Worm (Caenorhabditis elegans) whole organism, young adult: Measurements from ENCODE around the gene ZK180.5.

Source experiments
- C17E4.6 ChIP-seq: fragments of 200-800 bp; sonication (Bioruptor generic); IDR thresholded peaks from 2 replicates; pipeline ENCODE4 v1.3.6; 2022; ENCODE audit warnings: missing genetic modification reagents, missing genetic modification characterization, missing compliant biosample characterization
- F23B12.7 ChIP-seq: sonication (generic microtip); optimal IDR thresholded peaks from 2 replicates; lab custom pipeline; 2017; ENCODE audit warnings: missing genetic modification characterization, mild to moderate bottlenecking, missing compliant biosample characterization, antibody characterized with exemption, moderate library complexity; ENCODE audit not compliant: insufficient read depth
- F37B4.10 ChIP-seq: fragments of 200-800 bp; sonication (Bioruptor generic); IDR thresholded peaks from 2 replicates; pipeline ENCODE4 v1.3.6; 2022; ENCODE audit warnings: missing genetic modification characterization, missing compliant biosample characterization
- F49E8.2 ChIP-seq: sonication (generic microtip); optimal IDR thresholded peaks from 3 replicates; lab custom pipeline; 2017; ENCODE audit warnings: missing genetic modification characterization, mild to moderate bottlenecking, missing compliant biosample characterization, antibody characterized with exemption, moderate library complexity; ENCODE audit not compliant: insufficient read depth
- F57A8.1 ChIP-seq: fragments of 200-800 bp; sonication (Bioruptor generic); optimal IDR thresholded peaks from 2 replicates; lab custom pipeline; 2018; ENCODE audit warnings: mild to moderate bottlenecking, missing genetic modification characterization, moderate library complexity, missing compliant biosample characterization
- Y53F4B.3 ChIP-seq: fragments of 200-800 bp; sonication (Bioruptor generic); IDR thresholded peaks from 2 replicates; pipeline ENCODE4 v1.3.6; 2022; ENCODE audit warnings: missing genetic modification reagents, missing genetic modification characterization, missing compliant biosample characterization
- ama-1 ChIP-seq, 3 experiments: fragments of 150-350 bp in 1 of 3; sonication (generic microtip) in 2 of 3; optimal IDR thresholded peaks; 2 replicates each; lab custom pipeline; 2014 to 2018; ENCODE audit warnings: missing biosample characterization in 2 of 3, missing genetic modification characterization in 2 of 3, missing genetic modification reagents in 2 of 3
- atf-7 ChIP-seq: sonication (generic microtip); optimal IDR thresholded peaks from 2 replicates; lab custom pipeline; 2017; ENCODE audit warnings: mild to moderate bottlenecking, missing genetic modification characterization, missing compliant biosample characterization
- attf-5 ChIP-seq: fragments of 200-800 bp; sonication (Bioruptor generic); optimal IDR thresholded peaks from 2 replicates; lab custom pipeline; 2018; ENCODE audit warnings: mild to moderate bottlenecking, missing genetic modification characterization, missing compliant biosample characterization
- ceh-27 ChIP-seq: fragments of 200-800 bp; sonication (Bioruptor generic); optimal IDR thresholded peaks from 2 replicates; lab custom pipeline; 2018; ENCODE audit warnings: mild to moderate bottlenecking, missing genetic modification characterization, moderate library complexity, missing compliant biosample characterization
- ceh-79 ChIP-seq: sonication (generic microtip); optimal IDR thresholded peaks from 2 replicates; lab custom pipeline; 2017; ENCODE audit warnings: mild to moderate bottlenecking, missing genetic modification characterization, missing compliant biosample characterization
- egrh-3 ChIP-seq: fragments of 200-800 bp; sonication (Bioruptor generic); IDR thresholded peaks from 2 replicates; pipeline ENCODE4 v1.3.6; 2022; ENCODE audit warnings: missing genetic modification reagents, missing genetic modification characterization, missing compliant biosample characterization
- hlh-12 ChIP-seq: sonication (generic microtip); optimal IDR thresholded peaks from 2 replicates; lab custom pipeline; 2016; ENCODE audit warnings: missing genetic modification characterization, missing compliant biosample characterization
- lin-26 ChIP-seq: fragments of 200-800 bp; sonication (Bioruptor generic); IDR thresholded peaks from 2 replicates; pipeline ENCODE4 v1.3.6; 2022; ENCODE audit warnings: missing genetic modification reagents, missing genetic modification characterization, missing compliant biosample characterization
- lin-40 ChIP-seq: sonication (generic microtip); optimal IDR thresholded peaks from 2 replicates; lab custom pipeline; 2016; ENCODE audit warnings: missing genetic modification characterization, mild to moderate bottlenecking, missing compliant biosample characterization, missing genotype, missing genetic modification reagents
- lsy-27 ChIP-seq: sonication (generic microtip); optimal IDR thresholded peaks from 2 replicates; lab custom pipeline; 2017; ENCODE audit warnings: missing genetic modification characterization, mild to moderate bottlenecking, missing compliant biosample characterization, antibody characterized with exemption, missing genotype, borderline replicate concordance; ENCODE audit not compliant: insufficient read depth
- madf-6 ChIP-seq: fragments of 200-800 bp; sonication (Bioruptor generic); IDR thresholded peaks from 2 replicates; pipeline ENCODE4 v1.3.6; 2022; ENCODE audit warnings: missing genetic modification reagents, missing genetic modification characterization, missing compliant biosample characterization
- mcd-1 ChIP-seq: fragments of 200-800 bp; sonication (Bioruptor generic); IDR thresholded peaks from 2 replicates; pipeline ENCODE4 v1.3.6; 2022; ENCODE audit warnings: missing genetic modification reagents, missing genetic modification characterization, missing compliant biosample characterization
- mel-28 ChIP-seq: sonication (generic microtip); optimal IDR thresholded peaks from 2 replicates; lab custom pipeline; 2016; ENCODE audit warnings: borderline replicate concordance, mild to moderate bottlenecking, missing genetic modification characterization, missing compliant biosample characterization
- pha-4 ChIP-seq: fragments of 150-350 bp; sonication (generic microtip); optimal IDR thresholded peaks from 2 replicates; lab custom pipeline; 2014; ENCODE audit warnings: missing biosample characterization, missing genetic modification reagents, missing genetic modification characterization
- rcor-1 ChIP-seq: fragments of 200-800 bp; sonication (Bioruptor generic); IDR thresholded peaks from 2 replicates; pipeline ENCODE4 v1.3.6; 2022; ENCODE audit warnings: missing genetic modification reagents, missing genetic modification characterization, missing compliant biosample characterization
- tbp1 ChIP-seq: fragments of 200-800 bp; sonication (Bioruptor generic); optimal IDR thresholded peaks from 2 replicates; lab custom pipeline; 2018; ENCODE audit warnings: mild to moderate bottlenecking, missing genetic modification characterization, missing compliant biosample characterization
- xnd-1 ChIP-seq: sonication (generic microtip); optimal IDR thresholded peaks from 2 replicates; lab custom pipeline; 2016; ENCODE audit warnings: missing genotype, missing genetic modification reagents, missing genetic modification characterization, missing compliant biosample characterization
- zfh-2 ChIP-seq: fragments of 200-800 bp; sonication (Bioruptor generic); conservative IDR thresholded peaks from 2 replicates; pipeline ENCODE4 v1.3.6; 2022; ENCODE audit warnings: missing genetic modification reagents, missing genetic modification characterization, missing compliant biosample characterization
- ztf-18 ChIP-seq: sonication (generic microtip); optimal IDR thresholded peaks from 2 replicates; lab custom pipeline; 2016; ENCODE audit warnings: missing genotype, mild to moderate bottlenecking, missing genetic modification characterization, missing compliant biosample characterization

ZK180.5 gene

DNA sequence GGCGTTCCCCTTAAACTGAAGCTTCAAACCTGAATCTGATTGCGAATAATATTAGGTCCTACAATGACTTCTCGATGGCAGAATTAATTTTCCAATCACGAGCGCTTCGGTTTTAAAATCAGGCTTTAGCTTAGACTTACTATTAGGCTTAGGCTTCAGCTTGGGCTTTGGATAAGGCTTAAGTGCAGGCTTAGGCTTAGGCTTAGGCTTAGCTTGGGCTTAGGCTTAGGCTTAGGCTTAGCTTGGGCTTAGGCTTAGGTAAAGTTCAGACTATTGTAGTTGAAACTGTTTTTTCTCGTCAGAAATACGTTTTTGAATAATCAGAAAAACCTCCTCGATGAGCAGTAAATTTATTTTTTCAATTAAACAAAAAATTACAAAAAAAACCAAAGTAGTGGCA is 9.8 kb upstream of the ZK180.5 start:
- TF ChIP-seq madf-6 (GFP tag; lab: Robert Waterston, UW) (no peak), ama-1 (optimal IDR thresholded peaks at IDR 0.05; lab: Kevin White, UChicago) (no peak), ama-1 (GFP tag; optimal IDR thresholded peaks at IDR 0.05; lab: Kevin White, UChicago) (no peak), ceh-27 (GFP tag; lab: Kevin White, UChicago) (no peak)

DNA sequence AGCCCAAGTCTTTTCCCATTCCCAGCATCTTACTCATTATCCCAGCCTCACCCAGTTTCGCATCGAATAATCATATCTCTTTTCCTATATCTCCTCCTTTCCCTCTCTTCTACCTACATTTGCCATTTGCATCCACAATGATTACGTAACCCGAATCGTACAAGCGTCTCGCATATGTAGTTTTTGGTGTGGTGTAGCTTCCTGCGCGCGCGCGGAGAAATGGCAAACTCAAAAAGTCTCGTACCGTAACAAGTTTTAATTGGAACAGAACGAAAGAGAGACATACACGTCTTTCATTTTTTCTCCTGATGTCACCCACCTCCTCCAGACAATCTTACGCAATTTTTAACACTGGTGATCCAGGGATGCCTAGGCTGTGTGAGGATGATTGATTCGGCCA is 9.1 kb upstream of the ZK180.5 start:
- no peak for TF ChIP-seq tbp1 (GFP tag; lab: Kevin White, UChicago)

DNA sequence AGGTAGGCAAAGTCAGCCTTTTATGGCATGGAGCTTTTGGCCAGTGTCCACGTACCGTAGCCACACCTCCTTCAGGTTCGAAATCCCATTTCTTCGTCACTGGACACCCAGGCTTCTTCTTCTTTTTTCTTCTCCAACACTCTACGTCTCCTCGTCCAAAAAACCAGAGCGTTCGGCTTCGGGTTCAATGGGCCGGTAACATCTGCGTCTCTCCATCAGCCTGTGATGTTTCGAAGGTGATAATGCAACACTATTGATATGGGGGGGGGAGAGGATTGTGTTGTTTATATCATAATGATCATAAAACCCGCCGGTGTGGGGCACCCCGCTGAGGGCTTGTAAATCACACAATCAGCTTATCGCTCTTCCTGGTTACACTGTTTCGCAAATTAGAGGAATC is 8.0 kb upstream of the ZK180.5 start, which contains the start of gene ZK180.6:
Gene ZK180.6, minus strand, starts transcription at position 101 of the 400 bp plus-strand sequence.
- TF ChIP-seq lin-26 (GFP tag; lab: Robert Waterston, UW), result no peak
- TF ChIP-seq ztf-18 (tag; lab: Kevin White, UChicago), result no peak
- no peak for TF ChIP-seq lin-40 (tag; lab: Kevin White, UChicago)
- no peak for TF ChIP-seq xnd-1 (tag; lab: Kevin White, UChicago)
- TF ChIP-seq rcor-1 (GFP tag; lab: Robert Waterston, UW), result no peak
- TF ChIP-seq ceh-27 (GFP tag; lab: Kevin White, UChicago), result no peak

DNA sequence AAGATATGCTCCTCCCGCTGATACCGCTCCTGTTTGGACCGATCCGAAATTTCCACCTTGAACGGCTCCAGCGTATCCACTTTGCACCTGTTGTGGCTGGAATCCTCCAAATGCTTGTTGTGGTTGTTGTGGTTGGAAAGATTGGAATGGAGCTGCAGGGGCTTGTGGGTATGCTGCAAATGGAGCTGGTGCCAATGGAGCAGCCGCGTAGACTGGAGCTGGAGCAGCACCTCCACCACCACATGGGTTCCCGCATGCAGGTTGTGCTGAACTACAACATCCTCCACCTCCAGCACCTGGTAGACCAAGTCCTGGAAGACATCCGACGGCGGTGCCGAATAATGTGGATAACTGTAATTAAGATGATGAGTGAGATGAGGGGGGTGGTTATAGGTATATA is 6.5 kb upstream of the ZK180.5 start:
- TF ChIP-seq egrh-3 (GFP tag; lab: Robert Waterston, UW) (peak; percentile 54; the same call in 1 of the 2 replicates), zfh-2 (peak; percentile 73; the same call in 1 of the 2 replicates), ceh-79 (tag; lab: Kevin White, UChicago) (no peak)
- TF ChIP-seq, all 124 proteins: peak for 2

DNA sequence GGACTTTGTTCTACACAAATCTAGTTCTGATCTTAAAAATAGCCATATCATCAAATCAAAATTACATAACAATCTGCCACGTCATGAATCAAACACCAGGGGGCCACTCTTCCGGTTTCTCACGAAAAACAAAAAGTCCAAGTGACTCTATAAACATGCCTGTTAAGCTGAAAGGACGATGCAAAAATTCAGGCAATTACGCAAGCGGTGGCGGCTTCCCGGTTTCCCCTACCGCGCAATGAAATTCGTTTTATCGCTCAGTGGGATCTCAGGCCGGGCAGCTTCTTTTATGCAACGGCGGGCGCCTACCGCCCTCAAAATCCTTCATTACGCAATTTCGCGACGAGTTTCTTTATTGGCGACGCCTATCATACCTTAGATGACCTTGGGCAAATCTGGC is 2.7 kb upstream of the ZK180.5 start:
- no peak for TF ChIP-seq attf-5 (GFP tag; lab: Kevin White, UChicago)
- TF ChIP-seq mel-28 (tag; lab: Kevin White, UChicago), result no peak
- no peak for TF ChIP-seq F37B4.10 (GFP tag; lab: Robert Waterston, UW)
- 0 out of 2 replicates have a peak, but pooled peaks have one; percentile 20 for TF ChIP-seq zfh-2
- no peak for TF ChIP-seq F49E8.2 (tag; lab: Kevin White, UChicago)
- TF ChIP-seq madf-6 (GFP tag; lab: Robert Waterston, UW), result no peak

DNA sequence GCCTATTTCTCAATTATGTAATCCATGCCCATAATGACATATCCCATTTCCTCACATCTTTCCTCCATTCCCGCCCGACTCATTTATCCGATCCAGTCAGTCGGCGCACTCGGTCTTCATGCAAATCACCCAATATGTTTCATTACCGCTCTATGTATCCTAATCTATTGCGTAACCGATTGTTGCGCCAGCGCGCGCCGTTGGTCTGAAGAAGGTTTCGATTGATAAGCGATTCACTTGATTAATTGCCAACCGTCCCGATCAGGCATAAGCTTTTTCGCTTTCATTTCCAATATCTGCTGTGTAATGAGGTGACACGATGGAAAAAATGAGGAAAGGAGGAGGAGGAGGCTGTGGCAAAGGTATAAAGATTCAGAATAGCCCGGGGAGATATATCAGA is 1.1 kb upstream of the ZK180.5 start:
- TF ChIP-seq C17E4.6 (GFP tag; lab: Robert Waterston, UW) (no peak), F57A8.1 (GFP tag; lab: Kevin White, UChicago) (no peak), F23B12.7 (no peak), mcd-1 (no peak), pha-4 (tag; lab: Kevin White, UChicago) (no peak), xnd-1 (tag; lab: Kevin White, UChicago) (no peak), Y53F4B.3 (GFP tag; lab: Robert Waterston, UW) (no peak), atf-7 (no peak), lsy-27 (tag; lab: Kevin White, UChicago) (no peak)

DNA sequence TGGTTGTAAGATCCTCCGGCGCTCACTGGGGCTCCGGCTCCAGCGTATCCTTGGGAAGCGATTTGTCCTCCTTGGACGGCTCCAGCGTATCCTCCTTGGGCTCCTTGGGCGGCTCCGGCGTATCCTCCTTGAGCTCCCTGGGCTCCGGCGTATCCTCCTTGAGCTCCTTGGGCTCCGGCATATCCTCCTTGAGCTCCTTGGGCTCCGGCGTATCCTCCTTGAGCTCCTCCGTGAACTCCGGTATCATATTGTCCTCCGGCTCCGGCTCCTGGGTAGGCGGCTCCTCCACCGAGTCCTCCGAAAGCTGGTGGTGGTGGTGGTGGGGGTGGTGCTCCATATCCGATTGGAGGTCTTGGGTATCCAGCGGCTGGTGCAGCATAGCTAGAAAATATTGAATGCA is 488 bp downstream of the ZK180.5 start:
- TF ChIP-seq egrh-3 (GFP tag; lab: Robert Waterston, UW) (peak; percentile 79), hlh-12 (tag; lab: Kevin White, UChicago) (no peak), zfh-2 (peak; percentile 45)
